Fruit fly (Drosophila melanogaster): ENCODE measurements around the gene CG7272.

DNA sequence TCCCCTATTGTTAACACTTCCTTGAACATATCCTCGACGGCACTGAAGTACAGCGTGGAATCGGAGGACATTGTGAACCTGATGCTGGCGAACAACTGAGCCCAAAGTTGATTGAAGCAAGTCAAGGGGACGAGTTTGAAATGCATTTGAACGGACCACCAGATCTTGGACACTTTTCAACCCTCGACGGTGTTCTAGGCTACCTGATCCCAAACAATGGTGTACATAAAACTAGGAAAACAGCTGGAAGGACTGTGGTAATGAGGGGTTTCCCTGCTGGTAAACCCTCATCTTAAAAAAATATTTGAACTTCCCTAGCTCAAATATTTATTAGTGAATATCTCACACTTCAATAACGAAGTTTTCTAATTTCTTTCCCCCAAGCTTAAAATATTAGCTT lies 16.2 kb downstream of the CG7272 start, which contains the start of gene CG13454:
- TF ChIP-seq Myc (optimal IDR thresholded peaks at IDR 0.05) = no peak
- TF ChIP-seq ttk (optimal IDR thresholded peaks at IDR 0.05) = no peak
- TF ChIP-seq Sin3A (optimal IDR thresholded peaks at IDR 0.05) = no peak
